Worm (Caenorhabditis elegans) whole organism, L2 larva: Measurements from ENCODE around the gene F42C5.9.
A peak's percentile ranks its signal among the peaks of the same experiment; 100 is the strongest.
"Not testable (repeated sequence)": the region's sequence is repeated elsewhere in the genome, so short reads cannot be mapped to it uniquely, and the experiment has no call there.

ENCODE experiments used
- F13H6.1 ChIP-seq: sonication (generic microtip); optimal IDR thresholded peaks from 2 replicates; lab custom pipeline; 2016; ENCODE audit warnings: missing genetic modification characterization, missing compliant biosample characterization
- R02D3.7 ChIP-seq: fragments of 150-350 bp; optimal IDR thresholded peaks from 2 replicates; lab custom pipeline; 2014; ENCODE audit warnings: missing biosample characterization, missing genetic modification characterization
- Y55F3AM.14 ChIP-seq: fragments of 200-800 bp; sonication (Bioruptor generic); optimal IDR thresholded peaks from 2 replicates; lab custom pipeline; 2018; ENCODE audit warnings: mild to moderate bottlenecking, missing genetic modification characterization, missing compliant biosample characterization
- ama-1 ChIP-seq: fragments of 150-350 bp; optimal IDR thresholded peaks from 2 replicates; lab custom pipeline; 2018; ENCODE audit warnings: inconsistent platforms
- blmp-1 ChIP-seq: sonication (generic microtip); optimal IDR thresholded peaks from 2 replicates; lab custom pipeline; 2017; ENCODE audit warnings: missing genetic modification characterization, mild to moderate bottlenecking, missing compliant biosample characterization, antibody characterized with exemption, moderate library complexity; ENCODE audit not compliant: insufficient read depth
- ceh-16 ChIP-seq: fragments of 150-350 bp; optimal IDR thresholded peaks from 2 replicates; lab custom pipeline; 2014; ENCODE audit warnings: missing biosample characterization, missing genetic modification characterization
- ceh-82 ChIP-seq: fragments of 150-350 bp; optimal IDR thresholded peaks from 2 replicates; lab custom pipeline; 2014; ENCODE audit warnings: missing biosample characterization, missing genetic modification characterization
- crh-2 ChIP-seq: sonication (generic microtip); optimal IDR thresholded peaks from 2 replicates; lab custom pipeline; 2017; ENCODE audit warnings: missing biosample characterization, missing genetic modification characterization
- dmd-4 ChIP-seq: sonication (generic microtip); optimal IDR thresholded peaks from 2 replicates; lab custom pipeline; 2017; ENCODE audit warnings: missing biosample characterization, missing genetic modification characterization
- fos-1 ChIP-seq: fragments of 150-350 bp; optimal IDR thresholded peaks from 2 replicates; lab custom pipeline; 2014; ENCODE audit warnings: missing biosample characterization, missing genetic modification characterization
- gmeb-1 ChIP-seq: fragments of 150-350 bp; optimal IDR thresholded peaks from 2 replicates; lab custom pipeline; 2014; ENCODE audit warnings: missing biosample characterization, missing genetic modification characterization
- lin-11 ChIP-seq: fragments of 150-350 bp; sonication (generic microtip); optimal IDR thresholded peaks from 2 replicates; lab custom pipeline; 2014; ENCODE audit warnings: missing biosample characterization, missing genetic modification characterization, inconsistent platforms, mixed read lengths
- lin-13 ChIP-seq: fragments of 150-350 bp; optimal IDR thresholded peaks from 2 replicates; lab custom pipeline; 2014; ENCODE audit warnings: missing biosample characterization, missing genetic modification reagents, missing genetic modification characterization
- lin-39 ChIP-seq: fragments of 150-350 bp; optimal IDR thresholded peaks from 2 replicates; lab custom pipeline; 2014; ENCODE audit warnings: missing biosample characterization, missing genetic modification reagents, missing genetic modification characterization
- lsy-2 ChIP-seq, 2 experiments: fragments of 150-350 bp in 1 of 2; sonication (generic microtip) in 1 of 2; optimal IDR thresholded peaks; 2 replicates each; lab custom pipeline; 2014 to 2017; ENCODE audit warnings: missing biosample characterization in 2 of 2, missing genetic modification characterization in 2 of 2
- mab-5 ChIP-seq: fragments of 150-350 bp; optimal IDR thresholded peaks from 2 replicates; lab custom pipeline; 2014; ENCODE audit warnings: missing biosample characterization, missing genetic modification characterization
- mdl-1 ChIP-seq, 2 experiments: fragments of 150-350 bp in 1 of 2; sonication (generic microtip) in 1 of 2; optimal IDR thresholded peaks; 2 replicates each; lab custom pipeline; 2017; ENCODE audit warnings: missing biosample characterization in 2 of 2, missing genetic modification characterization in 2 of 2
- nhr-10 ChIP-seq: sonication (generic microtip); optimal IDR thresholded peaks from 2 replicates; lab custom pipeline; 2017; ENCODE audit warnings: missing biosample characterization, missing genetic modification characterization
- nhr-129 ChIP-seq: fragments of 150-350 bp; optimal IDR thresholded peaks from 2 replicates; lab custom pipeline; 2014; ENCODE audit warnings: missing biosample characterization, missing genetic modification characterization
- nhr-21 ChIP-seq: fragments of 150-350 bp; optimal IDR thresholded peaks from 2 replicates; lab custom pipeline; 2014; ENCODE audit warnings: missing biosample characterization, missing genetic modification characterization
- nhr-237 ChIP-seq: fragments of 150-350 bp; optimal IDR thresholded peaks from 2 replicates; lab custom pipeline; 2014; ENCODE audit warnings: missing biosample characterization, missing genetic modification characterization
- nhr-77 ChIP-seq: fragments of 150-350 bp; optimal IDR thresholded peaks from 2 replicates; lab custom pipeline; 2014; ENCODE audit warnings: missing biosample characterization, missing genetic modification characterization
- peb-1 ChIP-seq: fragments of 150-350 bp; optimal IDR thresholded peaks from 2 replicates; lab custom pipeline; 2014; ENCODE audit warnings: missing biosample characterization, missing genetic modification characterization
- sem-4 ChIP-seq: fragments of 150-350 bp; optimal IDR thresholded peaks from 2 replicates; lab custom pipeline; 2014; ENCODE audit warnings: missing biosample characterization, missing genetic modification reagents, missing genetic modification characterization
- skn-1 ChIP-seq: sonication (generic microtip); optimal IDR thresholded peaks from 2 replicates; lab custom pipeline; 2017; ENCODE audit warnings: missing biosample characterization, missing genetic modification characterization
- sma-3 ChIP-seq: sonication (generic microtip); optimal IDR thresholded peaks from 2 replicates; lab custom pipeline; 2016; ENCODE audit warnings: missing genetic modification reagents, missing genetic modification characterization, missing compliant biosample characterization
- sma-9 ChIP-seq, 2 experiments: fragments of 150-350 bp in 1 of 2; sonication (generic microtip) in 1 of 2; optimal IDR thresholded peaks; 2 replicates each; lab custom pipeline; 2014 to 2016; ENCODE audit warnings: missing genetic modification characterization in 2 of 2, mild to moderate bottlenecking in 1 of 2, missing biosample characterization in 1 of 2, missing compliant biosample characterization in 1 of 2, missing genetic modification reagents in 1 of 2, moderate library complexity in 1 of 2
- snpc-4 ChIP-seq: fragments of 150-350 bp; optimal IDR thresholded peaks from 2 replicates; lab custom pipeline; 2014; ENCODE audit warnings: missing biosample characterization, missing genetic modification characterization
- unc-55 ChIP-seq: fragments of 150-350 bp; sonication (generic microtip); optimal IDR thresholded peaks from 3 replicates; lab custom pipeline; 2014; ENCODE audit warnings: missing biosample characterization, missing genetic modification reagents, missing genetic modification characterization
- unc-62 ChIP-seq: fragments of 150-350 bp; optimal IDR thresholded peaks from 2 replicates; lab custom pipeline; 2014; ENCODE audit warnings: missing biosample characterization, missing genetic modification reagents, missing genetic modification characterization
- zag-1 ChIP-seq: fragments of 150-350 bp; optimal IDR thresholded peaks from 2 replicates; lab custom pipeline; 2014; ENCODE audit warnings: missing biosample characterization, missing genetic modification characterization
- ztf-1 ChIP-seq: fragments of 200-800 bp; sonication (Bioruptor generic); conservative IDR thresholded peaks from 2 replicates; pipeline ENCODE4 v1.3.6; 2022; ENCODE audit warnings: missing genetic modification characterization, missing compliant biosample characterization
- ztf-4 ChIP-seq: fragments of 150-350 bp; optimal IDR thresholded peaks from 2 replicates; lab custom pipeline; 2014; ENCODE audit warnings: missing biosample characterization, missing genetic modification characterization

F42C5.9 gene

ce11 chrIV:7316613-7317153 is at the start of gene F42C5.9:
Gene F42C5.9, minus strand, starts transcription at chrIV:7317103.
- peak; percentile 35 for TF ChIP-seq crh-2
- TF ChIP-seq nhr-21 (tag; lab: Kevin White, UChicago), result no peak
- TF ChIP-seq sma-9 (GFP tag; optimal IDR thresholded peaks at IDR 0.05; lab: Kevin White, UChicago), result peak; percentile 2
- TF ChIP-seq sma-9 (tag; optimal IDR thresholded peaks at IDR 0.05; lab: Kevin White, UChicago), result no peak
- no peak for TF ChIP-seq peb-1
- peak; percentile 92 for TF ChIP-seq snpc-4 (tag; lab: Kevin White, UChicago)
- TF ChIP-seq lsy-2 (tag; optimal IDR thresholded peaks at IDR 0.05; lab: Kevin White, UChicago), result peak in 1 of 2 experiments; percentile 19
- no peak for TF ChIP-seq lin-39
- no peak for TF ChIP-seq zag-1 (tag; lab: Kevin White, UChicago)
- TF ChIP-seq gmeb-1 (tag; lab: Kevin White, UChicago), result peak; percentile 30
- TF ChIP-seq sma-3 (GFP tag; lab: Kevin White, UChicago), result peak; percentile 18
- peak; percentile 61 for TF ChIP-seq ama-1
- peak; percentile 2 for TF ChIP-seq fos-1 (tag; lab: Kevin White, UChicago)

ce11 chrIV:7365011-7365410 is 48.1 kb upstream of the F42C5.9 start, which contains the start of gene Y40C5A.4:
Gene Y40C5A.4, minus strand, starts transcription at chrIV:7365111.
- not testable (repeated sequence) for TF ChIP-seq ama-1; ceh-16 (tag; lab: Kevin White, UChicago); ztf-4 (tag; lab: Kevin White, UChicago)

- TF ChIP-seq gmeb-1 (tag; lab: Kevin White, UChicago), result no peak
- TF ChIP-seq fos-1 (tag; lab: Kevin White, UChicago), result no peak
- TF ChIP-seq lin-11 (tag; lab: Kevin White, UChicago), result no peak
Observed at ce11 chrIV:7346751-7347150, 29.8 kb upstream of the F42C5.9 start, which contains the start of gene daf-42. Gene daf-42, minus strand, starts transcription at chrIV:7346851.

- TF ChIP-seq nhr-129 (tag; lab: Kevin White, UChicago), result peak; percentile 29
- no peak for TF ChIP-seq gmeb-1 (tag; lab: Kevin White, UChicago)
Observed at ce11 chrIV:7344020-7344419, 27.1 kb upstream of the F42C5.9 start.

ce11 chrIV:7342144-7342543 is 25.2 kb upstream of the F42C5.9 start:
- TF ChIP-seq unc-62 (no peak), R02D3.7 (tag; lab: Kevin White, UChicago) (no peak), skn-1 (no peak), zag-1 (tag; lab: Kevin White, UChicago) (no peak), nhr-10 (tag; lab: Kevin White, UChicago) (no peak), mdl-1 (tag; optimal IDR thresholded peaks at IDR 0.05; lab: Kevin White, UChicago) (no peak), lin-13 (GFP tag; lab: Kevin White, UChicago) (no peak), dmd-4 (no peak), gmeb-1 (tag; lab: Kevin White, UChicago) (no peak), snpc-4 (tag; lab: Kevin White, UChicago) (no peak)

ce11 chrIV:7339095-7339494 is 22.2 kb upstream of the F42C5.9 start:
- TF ChIP-seq snpc-4 (tag; lab: Kevin White, UChicago), result no peak
- no peak for TF ChIP-seq mab-5
- no peak for TF ChIP-seq sem-4 (tag; lab: Kevin White, UChicago)
- TF ChIP-seq dmd-4, result no peak
- TF ChIP-seq F13H6.1, result no peak
- no peak for TF ChIP-seq lsy-2 (tag; optimal IDR thresholded peaks at IDR 0.05; lab: Kevin White, UChicago)
- TF ChIP-seq nhr-237 (tag; lab: Kevin White, UChicago), result no peak
- no peak for TF ChIP-seq nhr-77 (tag; lab: Kevin White, UChicago)
- no peak for TF ChIP-seq fos-1 (tag; lab: Kevin White, UChicago)
- no peak for TF ChIP-seq unc-55 (GFP tag; lab: Kevin White, UChicago)
- TF ChIP-seq ztf-1 (GFP tag; lab: Robert Waterston, UW), result no peak
- TF ChIP-seq blmp-1 (tag; lab: Kevin White, UChicago), result no peak
- no peak for TF ChIP-seq R02D3.7 (tag; lab: Kevin White, UChicago)
- TF ChIP-seq mdl-1 (tag; optimal IDR thresholded peaks at IDR 0.05; lab: Kevin White, UChicago), result no peak
- TF ChIP-seq sma-9 (GFP tag; optimal IDR thresholded peaks at IDR 0.05; lab: Kevin White, UChicago), result no peak
- no peak for TF ChIP-seq sma-9 (tag; optimal IDR thresholded peaks at IDR 0.05; lab: Kevin White, UChicago)
- no peak for TF ChIP-seq ceh-82
- TF ChIP-seq Y55F3AM.14 (GFP tag; lab: Kevin White, UChicago), result no peak
